Worm (Caenorhabditis elegans) whole organism, L3 larva: ENCODE measurements around the gene C17H12.5.

Experiments used
- ama-1 ChIP-seq: fragments of 150-350 bp; optimal IDR thresholded peaks from 2 replicates; lab custom pipeline; 2018
- ceh-82 ChIP-seq: fragments of 150-350 bp; optimal IDR thresholded peaks from 2 replicates; lab custom pipeline; 2014; ENCODE audit warnings: missing biosample characterization, missing genetic modification characterization
- nhr-12 ChIP-seq: fragments of 150-350 bp; optimal IDR thresholded peaks from 2 replicates; lab custom pipeline; 2014; ENCODE audit warnings: missing biosample characterization, missing genetic modification characterization

DNA sequence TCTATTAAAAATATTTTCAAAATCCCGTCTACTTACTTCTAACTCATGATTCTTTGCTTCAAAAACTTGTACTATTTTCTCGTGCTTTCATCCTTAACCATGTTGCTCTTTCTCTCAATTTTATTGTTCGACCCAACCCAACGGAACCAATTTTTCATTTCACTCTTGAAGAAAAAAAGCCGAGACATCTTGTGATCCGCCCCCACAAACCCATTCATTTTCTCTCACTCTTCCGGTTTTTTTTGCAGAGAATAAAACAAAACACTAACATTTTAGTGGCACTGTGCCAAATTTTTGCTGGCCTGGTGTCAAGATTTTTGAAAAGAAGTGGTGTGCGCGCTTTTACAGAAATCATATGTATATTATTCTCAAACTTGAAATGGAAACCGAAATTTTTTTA, 19.3 kb upstream of the C17H12.5 start:
- no peak for TF ChIP-seq nhr-12 (tag; lab: Kevin White, UChicago)
- TF ChIP-seq ceh-82 (tag; lab: Kevin White, UChicago), result no peak
- TF ChIP-seq ama-1 (lab: Kevin White, UChicago), result no peak
